Worm (Caenorhabditis elegans) whole organism, L1 larva: Measurements from ENCODE around the gene ZK892.5.
A peak's percentile ranks its signal among the peaks of the same experiment; 100 is the strongest.

Experiments
- C16A3.4 ChIP-seq: fragments of 150-350 bp; optimal IDR thresholded peaks from 2 replicates; lab custom pipeline; 2014; ENCODE audit warnings: missing biosample characterization, missing genetic modification characterization
- C34B4.2 ChIP-seq: sonication (generic microtip); optimal IDR thresholded peaks from 2 replicates; lab custom pipeline; 2017; ENCODE audit warnings: mild to moderate bottlenecking, missing genetic modification characterization, missing compliant biosample characterization
- F16B12.6 ChIP-seq: fragments of 150-350 bp; optimal IDR thresholded peaks from 2 replicates; lab custom pipeline; 2014; ENCODE audit warnings: missing biosample characterization, missing genetic modification characterization
- Y116A8C.19 ChIP-seq: sonication (generic microtip); optimal IDR thresholded peaks from 2 replicates; lab custom pipeline; 2016; ENCODE audit warnings: missing compliant biosample characterization, missing genetic modification characterization, borderline replicate concordance
- aly-2 ChIP-seq: fragments of 150-350 bp; optimal IDR thresholded peaks from 2 replicates; lab custom pipeline; 2014; ENCODE audit warnings: missing biosample characterization, missing genetic modification characterization
- ama-1 ChIP-seq: fragments of 150-350 bp; optimal IDR thresholded peaks from 2 replicates; lab custom pipeline; 2014
- ceh-63 ChIP-seq: fragments of 200-800 bp; sonication (Bioruptor generic); optimal IDR thresholded peaks from 2 replicates; lab custom pipeline; 2018; ENCODE audit warnings: mild to moderate bottlenecking, missing genetic modification characterization, missing compliant biosample characterization
- ceh-88 ChIP-seq: fragments of 200-800 bp; sonication (Bioruptor generic); IDR thresholded peaks from 2 replicates; pipeline ENCODE4 v1.3.6; 2022; ENCODE audit warnings: missing genetic modification characterization, missing compliant biosample characterization
- ces-1 ChIP-seq: fragments of 150-350 bp; optimal IDR thresholded peaks from 2 replicates; lab custom pipeline; 2014; ENCODE audit warnings: missing biosample characterization, missing genetic modification reagents, missing genetic modification characterization
- dpl-1 ChIP-seq, 3 experiments: fragments of 150-350 bp in 2 of 3; sonication (generic microtip) in 1 of 3; optimal IDR thresholded peaks; 2 replicates each; lab custom pipeline; 2014 to 2017; ENCODE audit warnings: missing biosample characterization in 3 of 3, missing genetic modification characterization in 3 of 3, missing genetic modification reagents in 3 of 3
- efl-1 ChIP-seq, 4 experiments: fragments of 150-350 bp; optimal IDR thresholded peaks in 3 of 4; peaks in 1 of 4; 1 replicate in 1 of 4; 2 replicates in 3 of 4; lab custom pipeline; 2014; ENCODE audit warnings: missing biosample characterization in 2 of 4, missing genetic modification characterization in 2 of 4, missing genetic modification reagents in 2 of 4
- efl-3 ChIP-seq: fragments of 200-800 bp; sonication (Bioruptor generic); optimal IDR thresholded peaks from 2 replicates; lab custom pipeline; 2018; ENCODE audit warnings: mild to moderate bottlenecking, missing genetic modification characterization, missing compliant biosample characterization
- egl-13 ChIP-seq: sonication (generic microtip); optimal IDR thresholded peaks from 2 replicates; lab custom pipeline; 2016; ENCODE audit warnings: missing genotype, missing genetic modification reagents, missing genetic modification characterization, missing compliant biosample characterization
- egl-27 ChIP-seq, 2 experiments: fragments of 150-350 bp in 1 of 2; sonication (generic microtip); optimal IDR thresholded peaks; 3 replicates each; lab custom pipeline; 2017 to 2018; ENCODE audit warnings: missing biosample characterization in 2 of 2, missing genetic modification characterization in 2 of 2, missing genetic modification reagents in 2 of 2
- ets-5 ChIP-seq: fragments of 200-800 bp; sonication (Bioruptor generic); IDR thresholded peaks from 2 replicates; pipeline ENCODE4 v1.3.6; 2022; ENCODE audit warnings: missing genetic modification characterization, missing compliant biosample characterization
- hlh-17 ChIP-seq: fragments of 200-800 bp; sonication (Bioruptor generic); optimal IDR thresholded peaks from 2 replicates; lab custom pipeline; 2018; ENCODE audit warnings: missing genetic modification characterization, mild to moderate bottlenecking, missing compliant biosample characterization, moderate library complexity, borderline replicate concordance
- hlh-4 ChIP-seq: sonication (generic microtip); optimal IDR thresholded peaks from 2 replicates; lab custom pipeline; 2016; ENCODE audit warnings: mild to moderate bottlenecking, missing genetic modification characterization, missing compliant biosample characterization
- irx-1 ChIP-seq: sonication (generic microtip); optimal IDR thresholded peaks from 2 replicates; lab custom pipeline; 2016; ENCODE audit warnings: missing genetic modification characterization, missing compliant biosample characterization
- isw-1 ChIP-seq: fragments of 200-800 bp; sonication (Bioruptor generic); IDR thresholded peaks from 2 replicates; pipeline ENCODE4 v1.3.6; 2022; ENCODE audit warnings: missing genetic modification characterization, missing compliant biosample characterization
- lin-13 ChIP-seq: fragments of 150-350 bp; optimal IDR thresholded peaks from 2 replicates; lab custom pipeline; 2014; ENCODE audit warnings: missing biosample characterization, missing genetic modification reagents, missing genetic modification characterization
- lin-14 ChIP-seq: fragments of 200-800 bp; sonication (Bioruptor generic); optimal IDR thresholded peaks from 2 replicates; lab custom pipeline; 2018; ENCODE audit warnings: mild to moderate bottlenecking, missing genetic modification characterization, moderate library complexity, missing compliant biosample characterization
- lin-15B ChIP-seq: fragments of 150-350 bp; sonication (generic microtip); optimal IDR thresholded peaks from 3 replicates; lab custom pipeline; 2014; ENCODE audit warnings: missing biosample characterization, missing genetic modification characterization
- lir-3 ChIP-seq: sonication (generic microtip); optimal IDR thresholded peaks from 2 replicates; lab custom pipeline; 2016; ENCODE audit warnings: mild to moderate bottlenecking, missing genetic modification characterization, moderate library complexity, missing compliant biosample characterization; ENCODE audit not compliant: poor library complexity
- mab-9 ChIP-seq: fragments of 200-800 bp; sonication (Bioruptor generic); IDR thresholded peaks from 2 replicates; pipeline ENCODE4 v1.3.6; 2022; ENCODE audit warnings: missing genetic modification reagents, missing genetic modification characterization, missing compliant biosample characterization
- mdl-1 ChIP-seq, 2 experiments: fragments of 150-350 bp; optimal IDR thresholded peaks; 2 replicates each; lab custom pipeline; 2014 to 2017; ENCODE audit warnings: missing biosample characterization in 2 of 2, missing genetic modification characterization in 2 of 2, inconsistent platforms in 1 of 2
- mef-2 ChIP-seq: fragments of 150-350 bp; optimal IDR thresholded peaks from 2 replicates; lab custom pipeline; 2014; ENCODE audit warnings: missing biosample characterization, missing genetic modification characterization
- nhr-11 ChIP-seq: fragments of 150-350 bp; optimal IDR thresholded peaks from 2 replicates; lab custom pipeline; 2014; ENCODE audit warnings: missing biosample characterization, missing genetic modification characterization
- nhr-12 ChIP-seq: sonication (generic microtip); optimal IDR thresholded peaks from 2 replicates; lab custom pipeline; 2017; ENCODE audit warnings: missing biosample characterization, missing genetic modification characterization
- nhr-19 ChIP-seq: fragments of 200-800 bp; sonication (Bioruptor generic); conservative IDR thresholded peaks from 2 replicates; pipeline ENCODE4 v1.3.6; 2022; ENCODE audit warnings: missing genetic modification characterization, missing compliant biosample characterization
- nhr-237 ChIP-seq: fragments of 150-350 bp; optimal IDR thresholded peaks from 2 replicates; lab custom pipeline; 2014; ENCODE audit warnings: missing biosample characterization, missing genetic modification characterization
- nhr-47 ChIP-seq: sonication (generic microtip); optimal IDR thresholded peaks from 2 replicates; lab custom pipeline; 2016; ENCODE audit warnings: mild to moderate bottlenecking, missing genetic modification characterization, moderate library complexity, missing compliant biosample characterization
- nhr-71 ChIP-seq: sonication (generic microtip); optimal IDR thresholded peaks from 2 replicates; lab custom pipeline; 2016; ENCODE audit warnings: mild to moderate bottlenecking, missing genetic modification characterization, moderate library complexity, missing compliant biosample characterization
- nhr-85 ChIP-seq: sonication (generic microtip); peaks from one replicate; lab custom pipeline; 2016; ENCODE audit warnings: missing genetic modification characterization, inconsistent platforms, missing compliant biosample characterization
- nhr-90 ChIP-seq: sonication (generic microtip); optimal IDR thresholded peaks from 2 replicates; lab custom pipeline; 2016; ENCODE audit warnings: mild to moderate bottlenecking, missing genetic modification characterization, missing compliant biosample characterization; ENCODE audit not compliant: poor library complexity
- pag-3 ChIP-seq: sonication (generic microtip); optimal IDR thresholded peaks from 2 replicates; lab custom pipeline; 2017; ENCODE audit warnings: missing genetic modification characterization, mild to moderate bottlenecking, missing compliant biosample characterization, antibody characterized with exemption, borderline replicate concordance; ENCODE audit not compliant: insufficient read depth
- pax-3 ChIP-seq: fragments of 200-800 bp; sonication (Bioruptor generic); optimal IDR thresholded peaks from 2 replicates; lab custom pipeline; 2018; ENCODE audit warnings: mild to moderate bottlenecking, missing genetic modification characterization, moderate library complexity, missing compliant biosample characterization
- snpc-4 ChIP-seq: fragments of 150-350 bp; optimal IDR thresholded peaks from 2 replicates; lab custom pipeline; 2014; ENCODE audit warnings: missing biosample characterization, missing genetic modification characterization
- tlp-1 ChIP-seq: fragments of 150-350 bp; optimal IDR thresholded peaks from 2 replicates; lab custom pipeline; 2014; ENCODE audit warnings: missing biosample characterization, missing genetic modification characterization
- unc-130 ChIP-seq: fragments of 150-350 bp; optimal IDR thresholded peaks from 2 replicates; lab custom pipeline; 2017; ENCODE audit warnings: missing biosample characterization, missing genetic modification characterization, inconsistent platforms
- unc-62 ChIP-seq: fragments of 150-350 bp; optimal IDR thresholded peaks from 2 replicates; lab custom pipeline; 2014; ENCODE audit warnings: missing biosample characterization, missing genetic modification reagents, missing genetic modification characterization
- zag-1 ChIP-seq: fragments of 150-350 bp; optimal IDR thresholded peaks from 2 replicates; lab custom pipeline; 2014; ENCODE audit warnings: missing biosample characterization, missing genetic modification characterization
- zip-4 ChIP-seq: fragments of 200-800 bp; sonication (Bioruptor generic); optimal IDR thresholded peaks from 2 replicates; lab custom pipeline; 2018; ENCODE audit warnings: mild to moderate bottlenecking, missing genetic modification characterization, moderate library complexity, missing compliant biosample characterization
- ztf-11 ChIP-seq, 2 experiments: sonication (generic microtip); optimal IDR thresholded peaks; 2 replicates each; lab custom pipeline; 2016 to 2017; ENCODE audit warnings: missing genetic modification characterization in 2 of 2, missing biosample characterization in 1 of 2, missing compliant biosample characterization in 1 of 2
- ztf-4 ChIP-seq: fragments of 150-350 bp; optimal IDR thresholded peaks from 2 replicates; lab custom pipeline; 2014; ENCODE audit warnings: missing biosample characterization, missing genetic modification characterization

Gene ZK892.5

DNA sequence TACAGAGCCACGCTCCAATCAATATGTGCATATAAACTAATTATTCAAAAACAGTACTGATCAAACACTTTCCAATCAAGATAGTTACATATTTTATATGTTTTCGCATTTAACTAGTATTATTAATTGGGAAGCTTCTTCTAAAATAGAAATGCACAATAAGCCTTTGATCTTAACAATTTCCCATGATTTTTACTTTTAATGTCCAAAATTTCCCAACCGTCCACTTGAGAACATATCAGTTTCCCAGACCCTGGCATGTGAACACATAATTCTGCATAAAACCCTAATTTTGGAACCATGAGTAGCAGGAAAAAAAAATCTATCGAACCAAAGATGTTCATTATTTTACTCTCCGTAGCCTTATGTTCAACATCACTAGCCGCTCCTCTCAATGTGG, 31.6 kb upstream of the ZK892.5 start, which contains the start of gene R53.8:
Gene R53.8, plus strand, starts transcription at position 301 of the 400 bp plus-strand sequence.
- no peak for TF ChIP-seq nhr-237
- TF ChIP-seq zag-1: no peak
- TF ChIP-seq lin-15B (tag; lab: Kevin White, UChicago): no peak
- TF ChIP-seq nhr-12 (tag; lab: Kevin White, UChicago): no peak
- TF ChIP-seq C34B4.2 (tag; lab: Kevin White, UChicago): no peak
- TF ChIP-seq nhr-71: no peak
- no peak for TF ChIP-seq nhr-47
- no peak for TF ChIP-seq ceh-63

DNA sequence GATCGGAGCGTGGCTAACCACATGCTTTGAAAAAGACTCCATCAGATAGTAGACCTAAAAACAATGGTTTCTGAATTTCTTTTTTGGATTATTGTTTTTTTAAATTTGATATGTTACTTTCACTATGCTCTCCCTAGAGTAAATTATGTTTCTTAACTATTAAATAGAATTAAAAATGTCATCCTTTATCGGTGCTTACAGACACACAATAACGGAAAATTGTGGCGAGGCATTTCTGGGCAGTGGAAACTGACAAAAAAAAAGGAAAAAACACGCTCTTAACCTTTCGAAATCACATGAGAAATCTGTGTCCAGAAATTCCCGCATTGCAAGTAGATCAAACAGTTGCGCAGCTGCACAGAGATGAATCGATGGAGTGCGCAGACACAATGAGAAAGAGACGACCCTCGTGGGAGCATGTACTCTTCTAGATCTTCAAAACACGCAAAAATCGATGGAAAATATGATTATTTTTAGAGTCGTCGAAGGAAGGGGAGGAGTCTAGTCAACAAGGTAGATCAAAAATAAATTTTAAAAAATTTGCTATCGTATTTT, 27.9 kb upstream of the ZK892.5 start, which contains the start of gene ZK892.6:
Gene ZK892.6, minus strand, starts transcription at position 51 of the 555 bp plus-strand sequence.
- TF ChIP-seq egl-27 (tag; optimal IDR thresholded peaks at IDR 0.05; lab: Kevin White, UChicago): no peak
- no peak for TF ChIP-seq nhr-11 (tag; lab: Kevin White, UChicago)

ce11 chrII:9981760-9982159, 26.3 kb upstream of the ZK892.5 start, which contains the start of gene sdz-38:
Gene sdz-38 (minus strand): TSS chrII:9981860.
- TF ChIP-seq unc-130 (no peak), egl-13 (tag; lab: Kevin White, UChicago) (no peak), pax-3 (no peak), nhr-71 (no peak), pag-3 (tag; lab: Kevin White, UChicago) (no peak), hlh-4 (tag; lab: Kevin White, UChicago) (no peak), zip-4 (GFP tag; lab: Kevin White, UChicago) (no peak), efl-3 (GFP tag; lab: Kevin White, UChicago) (no peak), ama-1 (lab: Kevin White, UChicago) (no peak), unc-62 (GFP tag; lab: Kevin White, UChicago) (no peak), ceh-88 (GFP tag; lab: Robert Waterston, UW) (no peak), aly-2 (tag; lab: Kevin White, UChicago) (no peak), nhr-47 (no peak), nhr-237 (no peak), dpl-1 (GFP tag; optimal IDR thresholded peaks at IDR 0.05; lab: Kevin White, UChicago) (no peak), tlp-1 (tag; lab: Kevin White, UChicago) (no peak), Y116A8C.19 (tag; lab: Kevin White, UChicago) (no peak), F16B12.6 (tag; lab: Kevin White, UChicago) (no peak), C34B4.2 (tag; lab: Kevin White, UChicago) (no peak)

- peak; percentile 23 for TF ChIP-seq lin-14 (GFP tag; lab: Kevin White, UChicago)
- TF ChIP-seq lin-13: no peak
- TF ChIP-seq irx-1 (tag; lab: Kevin White, UChicago): no peak
- no peak for TF ChIP-seq ztf-11 (tag; optimal IDR thresholded peaks at IDR 0.05; lab: Kevin White, UChicago)
- TF ChIP-seq snpc-4 (tag; lab: Kevin White, UChicago): no peak
- TF ChIP-seq lir-3: no peak
- TF ChIP-seq ces-1: no peak
Measured at ce11 chrII:9982437-9982836, 25.6 kb upstream of the ZK892.5 start.

ce11 chrII:9984866-9985336, 23.1 kb upstream of the ZK892.5 start:
- TF ChIP-seq nhr-47 (peak; percentile 67), ztf-11 (tag; optimal IDR thresholded peaks at IDR 0.05; lab: Kevin White, UChicago) (peak in 1 of 2 experiments; percentile 1), nhr-90 (no peak), nhr-237 (no peak), nhr-19 (GFP tag; lab: Robert Waterston, UW) (peak; percentile 56), C16A3.4 (tag; lab: Kevin White, UChicago) (peak; percentile 45), mab-9 (GFP tag; lab: Robert Waterston, UW) (no peak), hlh-17 (GFP tag; lab: Kevin White, UChicago) (no peak), ets-5 (no peak), aly-2 (tag; lab: Kevin White, UChicago) (no peak), isw-1 (GFP tag; lab: Robert Waterston, UW) (peak; percentile 28; the same call in 1 of the 2 replicates), mef-2 (tag; lab: Kevin White, UChicago) (no peak), unc-62 (GFP tag; lab: Kevin White, UChicago) (no peak), hlh-4 (tag; lab: Kevin White, UChicago) (no peak), efl-1 (optimal IDR thresholded peaks at IDR 0.05; lab: Kevin White, UChicago) (peak; percentile 35 to 59), efl-1 (GFP tag; optimal IDR thresholded peaks at IDR 0.05 in 1 of 2; lab: Kevin White, UChicago) (peak; percentile 52 to 80), nhr-85 (tag; lab: Kevin White, UChicago) (peak; percentile 75), mdl-1 (tag; optimal IDR thresholded peaks at IDR 0.05; lab: Kevin White, UChicago) (peak in 1 of 2 experiments; percentile 48), ztf-4 (tag; lab: Kevin White, UChicago) (peak; percentile 15)
